Fruit fly (Drosophila melanogaster): Measurements from ENCODE around the gene Acbp5.

The Acbp5 gene

dm6 chr3L:8833467-8833802 is 45.1 kb upstream of the Acbp5 start (continued):
- no peak for TF ChIP-seq ATbp (GFP tag; optimal IDR thresholded peaks at IDR 0.05)
- no peak for TF ChIP-seq CG9932 (GFP tag; IDR thresholded peaks at IDR 0.05)
- TF ChIP-seq CG11456 (GFP tag; IDR thresholded peaks at IDR 0.05): no peak
- no peak for TF ChIP-seq CG10543 (GFP tag; optimal IDR thresholded peaks at IDR 0.05)
- no peak for TF ChIP-seq tll (GFP tag; optimal IDR thresholded peaks at IDR 0.05)
- TF ChIP-seq CG17186 (GFP tag; optimal IDR thresholded peaks at IDR 0.05): no peak
- no peak for TF ChIP-seq CG11398 (GFP tag; optimal IDR thresholded peaks at IDR 0.05)
- TF ChIP-seq tin (GFP tag; optimal IDR thresholded peaks at IDR 0.05): no peak
- no peak for TF ChIP-seq Sox102F (GFP tag; optimal IDR thresholded peaks at IDR 0.05)
- TF ChIP-seq CG34422 (GFP tag; IDR thresholded peaks at IDR 0.05): no peak
- no peak for TF ChIP-seq ind (GFP tag; optimal IDR thresholded peaks at IDR 0.05)
- no peak for TF ChIP-seq Sin3A (optimal IDR thresholded peaks at IDR 0.05)
- TF ChIP-seq BEAF-32 (GFP tag; optimal IDR thresholded peaks at IDR 0.05): no peak
- no peak for TF ChIP-seq stc (GFP tag; IDR thresholded peaks at IDR 0.05)
- no peak for TF ChIP-seq kah (GFP tag; optimal IDR thresholded peaks at IDR 0.05)
- peak; percentile 81 for TF ChIP-seq sqz (GFP tag; optimal IDR thresholded peaks at IDR 0.05)
- TF ChIP-seq CG18262 (tag; optimal IDR thresholded peaks at IDR 0.05): no peak
- TF ChIP-seq CG8281 (tag; optimal IDR thresholded peaks at IDR 0.05): no peak

- no peak for TF ChIP-seq slp2 (GFP tag; optimal IDR thresholded peaks at IDR 0.05)
- peak in 1 of 2 experiments; percentile 92 for TF ChIP-seq tll (GFP tag; optimal IDR thresholded peaks at IDR 0.05)
- TF ChIP-seq sc (optimal IDR thresholded peaks at IDR 0.05): no peak
- no peak for TF ChIP-seq sc (GFP tag; optimal IDR thresholded peaks at IDR 0.05)
- TF ChIP-seq CG7786 (GFP tag; optimal IDR thresholded peaks at IDR 0.05): no peak
- no peak for TF ChIP-seq CG10543 (GFP tag; optimal IDR thresholded peaks at IDR 0.05)
- TF ChIP-seq cad (GFP tag; optimal IDR thresholded peaks at IDR 0.05): peak; percentile 93
- no peak for TF ChIP-seq pzg (GFP tag; optimal IDR thresholded peaks at IDR 0.05)
- no peak for TF ChIP-seq CG9437 (GFP tag; optimal IDR thresholded peaks at IDR 0.05)
- TF ChIP-seq Hmx (GFP tag; optimal IDR thresholded peaks at IDR 0.05): no peak
- peak; percentile 8 for TF ChIP-seq CG12769 (tag; optimal IDR thresholded peaks at IDR 0.05)
- peak; percentile 10 for TF ChIP-seq grn (GFP tag; optimal IDR thresholded peaks at IDR 0.05)
- TF ChIP-seq CG7839 (tag; optimal IDR thresholded peaks at IDR 0.05): no peak
- peak; percentile 30 for TF ChIP-seq zen (tag; optimal IDR thresholded peaks at IDR 0.05)
- no peak for TF ChIP-seq Hsf (GFP tag; optimal IDR thresholded peaks at IDR 0.05)
- no peak for TF ChIP-seq hth (optimal IDR thresholded peaks at IDR 0.05)
- TF ChIP-seq CkIIα-i1 (GFP tag; IDR thresholded peaks at IDR 0.05): 0 out of 2 replicates have a peak, but pooled peaks have one; percentile 11
- TF ChIP-seq CG5953 (GFP tag; IDR thresholded peaks at IDR 0.05): 0 out of 2 replicates have a peak, but pooled peaks have one; percentile 18
- no peak for TF ChIP-seq ranshi (GFP tag; IDR thresholded peaks at IDR 0.05)
- peak; percentile 1 for TF ChIP-seq sug (tag; optimal IDR thresholded peaks at IDR 0.05)
- 0 out of 2 replicates have a peak, but pooled peaks have one; percentile 7 for TF ChIP-seq Awh (GFP tag; IDR thresholded peaks at IDR 0.05)
- peak; percentile 46; the same call in 1 of the 2 replicates for TF ChIP-seq GATAe (GFP tag; conservative IDR thresholded peaks at IDR 0.05)
- TF ChIP-seq chinmo (GFP tag; IDR thresholded peaks at IDR 0.05; ENCODE audit: partially characterized antibody): 0 out of 4 replicates have a peak, but pooled peaks have one; percentile 12
- TF ChIP-seq Side (GFP tag; optimal IDR thresholded peaks at IDR 0.05): no peak
- TF ChIP-seq sim (GFP tag; IDR thresholded peaks at IDR 0.05): 0 out of 2 replicates have a peak, but pooled peaks have one; percentile 15
- peak; percentile 88 for TF ChIP-seq CG15479 (GFP tag; optimal IDR thresholded peaks at IDR 0.05)
- TF ChIP-seq Aef1 (GFP tag; IDR thresholded peaks at IDR 0.05): no peak
- TF ChIP-seq MBD-R2 (GFP tag; IDR thresholded peaks at IDR 0.05): no peak
- TF ChIP-seq disco-r (GFP tag; optimal IDR thresholded peaks at IDR 0.05): no peak
- TF ChIP-seq Ada2b (GFP tag; IDR thresholded peaks at IDR 0.05): no peak
- no peak for TF ChIP-seq CG16779 (GFP tag; IDR thresholded peaks at IDR 0.05)
- TF ChIP-seq CG13123 (GFP tag; optimal IDR thresholded peaks at IDR 0.05): no peak
- TF ChIP-seq chm (GFP tag; IDR thresholded peaks at IDR 0.05): no peak
- TF ChIP-seq Asciz (GFP tag; optimal IDR thresholded peaks at IDR 0.05): no peak
- TF ChIP-seq ATbp (GFP tag; optimal IDR thresholded peaks at IDR 0.05): no peak
Observed at dm6 chr3L:8832737-8833466, 44.6 kb upstream of the Acbp5 start.

All from whole organism, embryonic.